Fruit fly (Drosophila melanogaster) whole organism, prepupa: Measurements from ENCODE around the gene Hyls1.

ENCODE experiments used
- Blimp-1 ChIP-seq: fragments of 200-800 bp; sonication (Bioruptor generic); optimal IDR thresholded peaks from 3 replicates; lab custom pipeline; 2017; ENCODE audit warnings: missing biosample characterization, missing genetic modification characterization, mild to moderate bottlenecking, moderate library complexity, missing genetic modification reagents
- CG11294 ChIP-seq: fragments of 200-800 bp; sonication (Bioruptor generic); IDR thresholded peaks from 2 replicates; pipeline ENCODE4 v1.3.6; 2022; ENCODE audit warnings: missing biosample characterization, missing genetic modification characterization
- CG6276 ChIP-seq: fragments of 200-800 bp; sonication (Bioruptor generic); optimal IDR thresholded peaks from 2 replicates; lab custom pipeline; 2017; ENCODE audit warnings: missing biosample characterization, mild to moderate bottlenecking, missing genetic modification characterization
- Eip93F ChIP-seq: fragments of 200-800 bp; sonication (Bioruptor generic); optimal IDR thresholded peaks from 2 replicates; lab custom pipeline; 2016; ENCODE audit warnings: missing biosample characterization, mild to moderate bottlenecking, missing genetic modification characterization
- Ets96B ChIP-seq: fragments of 200-800 bp; optimal IDR thresholded peaks from 2 replicates; lab custom pipeline; 2019; ENCODE audit warnings: missing biosample characterization, mild to moderate bottlenecking, missing genetic modification characterization, moderate library complexity
- cyc ChIP-seq: fragments of 200-800 bp; sonication (Bioruptor generic); optimal IDR thresholded peaks from 3 replicates; lab custom pipeline; 2016; ENCODE audit warnings: missing biosample characterization, missing genetic modification characterization
- dsx ChIP-seq: fragments of 200-800 bp; optimal IDR thresholded peaks from 3 replicates; lab custom pipeline; 2019; ENCODE audit warnings: missing biosample characterization, mild to moderate bottlenecking, missing genetic modification characterization, moderate library complexity; ENCODE audit not compliant: poor library complexity, severe bottlenecking
- esn ChIP-seq: fragments of 200-800 bp; sonication (Bioruptor generic); optimal IDR thresholded peaks from 2 replicates; lab custom pipeline; 2016; ENCODE audit warnings: missing biosample characterization, mild to moderate bottlenecking, missing genetic modification characterization, moderate library complexity
- svp ChIP-seq: fragments of 200-800 bp; sonication (Bioruptor generic); peaks from one replicate; lab custom pipeline; 2016; ENCODE audit warnings: missing biosample characterization, missing genetic modification characterization

dm6 chr2L:16326892-16327291 is 25.5 kb downstream of the Hyls1 start, which contains the start of gene CG4278:
- TF ChIP-seq esn (GFP tag; lab: Kevin White, UChicago) (no peak), CG6276 (GFP tag; lab: Kevin White, UChicago) (no peak), dsx (no peak), cyc (GFP tag; lab: Kevin White, UChicago) (no peak), Ets96B (tag; lab: Kevin White, UChicago) (no peak), Blimp-1 (GFP tag; lab: Kevin White, UChicago) (no peak), Eip93F (GFP tag; lab: Kevin White, UChicago) (no peak), CG11294 (GFP tag; lab: Robert Waterston, UW) (no peak), svp (no peak)
